Fruit fly (Drosophila melanogaster) S2 (cell line): ENCODE results near the gene Sap-r.

ENCODE experiments used
- CG8478 ChIP-seq: fragments of >200 bp; optimal IDR thresholded peaks from 2 replicates; lab custom pipeline; 2018
- CTCF ChIP-seq, 2 experiments: fragments of >200 bp; optimal IDR thresholded peaks; 2 replicates each; lab custom pipeline; 2018

dm6 chr3R:30933894-30934434 lies 45.1 kb upstream of the Sap-r start:
- TF ChIP-seq CG8478 (lab: Kevin White, UChicago), result no peak
- TF ChIP-seq CTCF (optimal IDR thresholded peaks at IDR 0.05; lab: Kevin White, UChicago), result no peak
